Worm (Caenorhabditis elegans) whole organism, young adult: ENCODE data around the gene dagl-2.

Experiments used
- F22D6.2 ChIP-seq: sonication (generic microtip); optimal IDR thresholded peaks from 2 replicates; lab custom pipeline; 2016; ENCODE audit warnings: mild to moderate bottlenecking, missing genetic modification characterization, missing compliant biosample characterization
- aptf-2 ChIP-seq: fragments of 200-800 bp; sonication (Bioruptor generic); conservative IDR thresholded peaks from 2 replicates; pipeline ENCODE4 v1.3.6; 2022; ENCODE audit warnings: missing genetic modification reagents, missing genetic modification characterization, missing compliant biosample characterization
- ceh-91 ChIP-seq: fragments of 200-800 bp; sonication (Bioruptor generic); IDR thresholded peaks from 2 replicates; pipeline ENCODE4 v1.3.6; 2022; ENCODE audit warnings: missing genetic modification reagents, missing genetic modification characterization, missing compliant biosample characterization
- ets-4 ChIP-seq: fragments of 200-800 bp; sonication (Bioruptor generic); optimal IDR thresholded peaks from 2 replicates; lab custom pipeline; 2018; ENCODE audit warnings: mild to moderate bottlenecking, missing genetic modification characterization, missing compliant biosample characterization
- hrde-1 ChIP-seq: sonication (generic microtip); optimal IDR thresholded peaks from 2 replicates; lab custom pipeline; 2016; ENCODE audit warnings: missing genetic modification characterization, mild to moderate bottlenecking, missing compliant biosample characterization, moderate library complexity, missing genotype, missing genetic modification reagents, borderline replicate concordance
- lin-26 ChIP-seq: fragments of 200-800 bp; sonication (Bioruptor generic); IDR thresholded peaks from 2 replicates; pipeline ENCODE4 v1.3.6; 2022; ENCODE audit warnings: missing genetic modification reagents, missing genetic modification characterization, missing compliant biosample characterization
- nhr-27 ChIP-seq: fragments of 200-800 bp; sonication (Bioruptor generic); optimal IDR thresholded peaks from 2 replicates; lab custom pipeline; 2018; ENCODE audit warnings: mild to moderate bottlenecking, missing genetic modification characterization, moderate library complexity, missing compliant biosample characterization
- pha-4 ChIP-seq: fragments of 150-350 bp; sonication (generic microtip); optimal IDR thresholded peaks from 2 replicates; lab custom pipeline; 2014; ENCODE audit warnings: missing biosample characterization, missing genetic modification reagents, missing genetic modification characterization

ce11 chrIII:831961-832360 lies 48.9 kb upstream of the dagl-2 start, which contains the start of gene ceeh-1:
- TF ChIP-seq nhr-27 (no peak), ets-4 (no peak), lin-26 (GFP tag; lab: Robert Waterston, UW) (no peak), ceh-91 (no peak), F22D6.2 (no peak), pha-4 (tag; lab: Kevin White, UChicago) (no peak), hrde-1 (tag; lab: Kevin White, UChicago) (no peak), aptf-2 (no peak)
